Fruit fly (Drosophila melanogaster): Measurements from ENCODE around the gene CG43703.

Gene CG43703

dm6 chr2L:3776614-3777196 is 11.4 kb downstream of the CG43703 start (continued):
- TF ChIP-seq Xbp1 (GFP tag; optimal IDR thresholded peaks at IDR 0.05) (peak; percentile 81), CG32532 (GFP tag; IDR thresholded peaks at IDR 0.05) (peak; percentile 80; the same call in 1 of the 2 replicates), CG4854 (GFP tag; optimal IDR thresholded peaks at IDR 0.05) (peak; percentile 24), CG7987 (GFP tag; optimal IDR thresholded peaks at IDR 0.05) (peak; percentile 2), NC2α (GFP tag; optimal IDR thresholded peaks at IDR 0.05) (peak; percentile 7), CG17186 (GFP tag; optimal IDR thresholded peaks at IDR 0.05) (peak; percentile 1), CG4730 (GFP tag; IDR thresholded peaks at IDR 0.05) (peak; percentile 74), fd64A (GFP tag; optimal IDR thresholded peaks at IDR 0.05) (no peak), CG15601 (tag; optimal IDR thresholded peaks at IDR 0.05) (peak; percentile 90), luna (GFP tag; optimal IDR thresholded peaks at IDR 0.05) (no peak), crc (GFP tag; optimal IDR thresholded peaks at IDR 0.05) (no peak), jumu (GFP tag; optimal IDR thresholded peaks at IDR 0.05) (no peak), sc (optimal IDR thresholded peaks at IDR 0.05) (no peak), sc (GFP tag; optimal IDR thresholded peaks at IDR 0.05) (peak; percentile 79), CG9797 (GFP tag; optimal IDR thresholded peaks at IDR 0.05) (peak; percentile 8), CG12236 (GFP tag; optimal IDR thresholded peaks at IDR 0.05) (no peak), ap (GFP tag; IDR thresholded peaks at IDR 0.05) (peak; percentile 80), gce (GFP tag; IDR thresholded peaks at IDR 0.05) (peak; percentile 81), pan (optimal IDR thresholded peaks at IDR 0.05) (no peak), pan (GFP tag; optimal IDR thresholded peaks at IDR 0.05 in 1 of 2, IDR thresholded peaks at IDR 0.05 in 1 of 2) (peak in 1 of 2 experiments; percentile 85), stc (GFP tag; IDR thresholded peaks at IDR 0.05) (peak; percentile 90), CG11398 (GFP tag; optimal IDR thresholded peaks at IDR 0.05) (no peak), CG31365 (tag; optimal IDR thresholded peaks at IDR 0.05) (no peak), gt (GFP tag; IDR thresholded peaks at IDR 0.05) (peak; percentile 16; the same call in 1 of the 2 replicates), CG14710 (tag; optimal IDR thresholded peaks at IDR 0.05) (peak; percentile 96), H15 (GFP tag; IDR thresholded peaks at IDR 0.05) (peak; percentile 70; the same call in 2 of the 3 replicates), Stat92E (GFP tag; optimal IDR thresholded peaks at IDR 0.05) (peak in 1 of 3 experiments; percentile 87), CG9727 (GFP tag; optimal IDR thresholded peaks at IDR 0.05) (peak; percentile 95), trh (GFP tag; optimal IDR thresholded peaks at IDR 0.05) (peak; percentile 59), YL-1 (GFP tag; optimal IDR thresholded peaks at IDR 0.05) (peak; percentile 18), CG17612 (GFP tag; IDR thresholded peaks at IDR 0.05) (peak; percentile 46), Abd-B (GFP tag; optimal IDR thresholded peaks at IDR 0.05) (peak; percentile 58), Sry-β (GFP tag; optimal IDR thresholded peaks at IDR 0.05) (no peak), CG12942 (GFP tag; optimal IDR thresholded peaks at IDR 0.05) (peak; percentile 70), scrt (GFP tag; optimal IDR thresholded peaks at IDR 0.05) (peak; percentile 64), shn (GFP tag; optimal IDR thresholded peaks at IDR 0.05) (no peak), Rfx (GFP tag; IDR thresholded peaks at IDR 0.05) (peak; percentile 67), CG6683 (GFP tag; optimal IDR thresholded peaks at IDR 0.05) (peak; percentile 56), CG7556 (GFP tag; optimal IDR thresholded peaks at IDR 0.05) (peak; percentile 87), lbe (GFP tag; optimal IDR thresholded peaks at IDR 0.05) (peak; percentile 81), CG3407 (GFP tag; optimal IDR thresholded peaks at IDR 0.05) (peak; percentile 74), onecut (GFP tag; IDR thresholded peaks at IDR 0.05) (peak; percentile 62), cwo (GFP tag; optimal IDR thresholded peaks at IDR 0.05) (peak; percentile 67), nerfin-1 (tag; optimal IDR thresholded peaks at IDR 0.05) (peak; percentile 93), CG11093 (GFP tag; IDR thresholded peaks at IDR 0.05) (peak; percentile 73; the same call in 2 of the 3 replicates), unpg (GFP tag; optimal IDR thresholded peaks at IDR 0.05) (peak; percentile 92), E2f2 (GFP tag; IDR thresholded peaks at IDR 0.05) (peak; percentile 58; the same call in 1 of the 2 replicates), CG2120 (GFP tag; optimal IDR thresholded peaks at IDR 0.05) (peak; percentile 30), ash1 (GFP tag; optimal IDR thresholded peaks at IDR 0.05) (no peak), lola (GFP tag; optimal IDR thresholded peaks at IDR 0.05) (peak in 1 of 3 experiments; percentile 92)

Data from whole organism, embryonic.